Fruit fly (Drosophila melanogaster) whole organism, adult: Measurements from ENCODE around the gene PGAP5.

Source experiments
- CG11617 ChIP-seq: fragments of 200-800 bp; sonication (Bioruptor generic); optimal IDR thresholded peaks from 2 replicates; lab custom pipeline; 2017; ENCODE audit warnings: mild to moderate bottlenecking, missing biosample characterization, missing genetic modification reagents, missing genetic modification characterization
- CG12768 ChIP-seq: fragments of 200-800 bp; sonication (Bioruptor generic); optimal IDR thresholded peaks from 2 replicates; lab custom pipeline; 2017; ENCODE audit warnings: missing biosample characterization, missing genetic modification characterization, mild to moderate bottlenecking, moderate library complexity, missing genetic modification reagents
- CG14711 ChIP-seq: fragments of 200-800 bp; sonication (Bioruptor generic); optimal IDR thresholded peaks from 2 replicates; lab custom pipeline; 2018; ENCODE audit warnings: missing biosample characterization, mild to moderate bottlenecking, missing genetic modification characterization, moderate library complexity
- CG1620 ChIP-seq: fragments of 200-800 bp; sonication (Bioruptor generic); optimal IDR thresholded peaks from 2 replicates; lab custom pipeline; 2016; ENCODE audit warnings: missing biosample characterization, missing genetic modification characterization
- CG33017 ChIP-seq: fragments of 200-800 bp; sonication (Bioruptor generic); optimal IDR thresholded peaks from 2 replicates; lab custom pipeline; 2018; ENCODE audit warnings: missing biosample characterization, mild to moderate bottlenecking, missing genetic modification characterization, moderate library complexity
- CG5204 ChIP-seq: fragments of 200-800 bp; sonication (Bioruptor generic); optimal IDR thresholded peaks from 2 replicates; lab custom pipeline; 2016; ENCODE audit warnings: missing biosample characterization, missing genetic modification characterization
- CG7045 ChIP-seq: fragments of 200-800 bp; sonication (Bioruptor generic); optimal IDR thresholded peaks from 2 replicates; lab custom pipeline; 2017; ENCODE audit warnings: missing biosample characterization, mild to moderate bottlenecking, missing genetic modification characterization
- CG7101 ChIP-seq: fragments of 200-800 bp; sonication (Bioruptor generic); optimal IDR thresholded peaks from 2 replicates; lab custom pipeline; 2018; ENCODE audit warnings: missing biosample characterization, mild to moderate bottlenecking, missing genetic modification characterization, moderate library complexity
- Clk ChIP-seq: fragments of 200-800 bp; sonication (Bioruptor generic); optimal IDR thresholded peaks from 2 replicates; lab custom pipeline; 2017; ENCODE audit warnings: missing biosample characterization, missing genetic modification characterization
- Crg-1 ChIP-seq: fragments of 200-800 bp; sonication (Bioruptor generic); optimal IDR thresholded peaks from 2 replicates; lab custom pipeline; 2016; ENCODE audit warnings: missing biosample characterization, missing genetic modification characterization
- Hr96 ChIP-seq: fragments of 200-800 bp; sonication (Bioruptor generic); optimal IDR thresholded peaks from 2 replicates; lab custom pipeline; 2016; ENCODE audit warnings: missing biosample characterization, missing genetic modification characterization
- Mnt ChIP-seq: fragments of 200-800 bp; sonication (Bioruptor generic); optimal IDR thresholded peaks from 2 replicates; lab custom pipeline; 2016; ENCODE audit warnings: missing biosample characterization, mild to moderate bottlenecking, missing genetic modification characterization
- bab1 ChIP-seq: fragments of 200-800 bp; sonication (Bioruptor generic); optimal IDR thresholded peaks from 3 replicates; lab custom pipeline; 2019; ENCODE audit warnings: missing biosample characterization, mild to moderate bottlenecking, missing genetic modification characterization, moderate library complexity
- cic ChIP-seq: fragments of 200-800 bp; sonication (Bioruptor generic); optimal IDR thresholded peaks from 2 replicates; lab custom pipeline; 2017; ENCODE audit warnings: missing biosample characterization, mild to moderate bottlenecking, missing genetic modification characterization, moderate library complexity
- cnc ChIP-seq, 2 experiments: fragments of >200 bp; optimal IDR thresholded peaks; 2 replicates each; lab custom pipeline; 2017
- kay ChIP-seq: fragments of 200-800 bp; sonication (Bioruptor generic); peaks from one replicate; lab custom pipeline; 2016; ENCODE audit warnings: missing biosample characterization, missing genetic modification characterization, borderline replicate concordance
- ovo ChIP-seq: fragments of 200-800 bp; sonication (Bioruptor generic); optimal IDR thresholded peaks from 2 replicates; lab custom pipeline; 2016; ENCODE audit warnings: missing biosample characterization, missing genetic modification characterization
- pad ChIP-seq: fragments of 200-800 bp; sonication (Bioruptor generic); optimal IDR thresholded peaks from 3 replicates; lab custom pipeline; 2017; ENCODE audit warnings: missing biosample characterization, missing genetic modification characterization, mild to moderate bottlenecking, moderate library complexity, missing genetic modification reagents
- tj ChIP-seq: fragments of 200-800 bp; sonication (Bioruptor generic); optimal IDR thresholded peaks from 3 replicates; lab custom pipeline; 2017; ENCODE audit warnings: missing biosample characterization, mild to moderate bottlenecking, missing genetic modification characterization, moderate library complexity
- toe ChIP-seq: fragments of 200-800 bp; sonication (Bioruptor generic); optimal IDR thresholded peaks from 2 replicates; lab custom pipeline; 2016; ENCODE audit warnings: missing biosample characterization, missing genetic modification characterization

PGAP5 gene

DNA sequence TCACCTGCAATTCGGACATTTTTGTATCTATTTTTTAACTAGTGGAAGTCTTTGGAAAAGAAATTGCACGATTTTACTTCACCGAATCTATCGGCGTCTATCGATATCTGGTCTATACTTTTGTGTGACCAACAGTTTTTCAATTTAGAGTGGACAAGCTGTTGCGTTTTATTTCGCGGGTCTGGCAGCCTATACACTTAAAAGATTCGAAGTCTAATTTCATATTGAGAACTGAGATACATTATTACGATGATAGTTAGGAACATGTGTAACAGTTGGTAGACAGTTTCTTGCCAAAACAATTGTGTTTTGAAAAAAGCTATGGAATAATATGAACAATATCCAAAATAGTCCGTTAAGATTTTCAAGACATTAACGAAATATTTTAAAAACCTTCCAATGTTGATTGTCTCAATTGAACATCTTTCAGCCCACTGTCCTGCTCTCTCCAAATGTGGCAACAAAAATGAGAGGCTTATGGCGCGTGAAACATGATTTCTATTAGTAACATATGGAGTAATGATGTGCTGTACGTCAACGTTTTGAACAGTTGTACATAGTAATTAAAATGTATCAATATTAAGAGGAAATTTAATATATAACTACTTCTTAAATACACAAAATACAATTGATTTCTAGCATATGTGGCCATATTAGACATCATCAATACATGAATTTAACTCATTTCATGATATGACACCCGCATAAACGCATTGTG, 36.2 kb upstream of the PGAP5 start, which contains the start of gene Acbp1:
Acbp1 (minus strand) TSS at position 146 of the 718 bp plus-strand sequence.
- TF ChIP-seq CG5204 (GFP tag; lab: Kevin White, UChicago) (peak; percentile 95), ovo (GFP tag; lab: Kevin White, UChicago) (peak; percentile 88), pad (GFP tag; lab: Kevin White, UChicago) (peak; percentile 87), Mnt (peak; percentile 92), cic (GFP tag; lab: Kevin White, UChicago) (peak; percentile 91), CG14711 (tag; lab: Kevin White, UChicago) (peak; percentile 92), tj (GFP tag; lab: Kevin White, UChicago) (peak; percentile 90), bab1 (GFP tag; lab: Kevin White, UChicago) (peak; percentile 99), CG7045 (GFP tag; lab: Kevin White, UChicago) (peak; percentile 98), kay (GFP tag; lab: Kevin White, UChicago) (peak; percentile 92), toe (GFP tag; lab: Kevin White, UChicago) (peak; percentile 97), CG7101 (peak; percentile 97), CG1620 (GFP tag; lab: Kevin White, UChicago) (peak; percentile 85), CG11617 (GFP tag; lab: Kevin White, UChicago) (peak; percentile 100), CG33017 (tag; lab: Kevin White, UChicago) (peak; percentile 99), Hr96 (GFP tag; lab: Kevin White, UChicago) (peak; percentile 95), Clk (peak; percentile 95), CG12768 (GFP tag; lab: Kevin White, UChicago) (peak; percentile 98), Crg-1 (GFP tag; lab: Kevin White, UChicago) (peak; percentile 87), cnc (optimal IDR thresholded peaks at IDR 0.05; lab: Kevin White, UChicago) (no peak)

DNA sequence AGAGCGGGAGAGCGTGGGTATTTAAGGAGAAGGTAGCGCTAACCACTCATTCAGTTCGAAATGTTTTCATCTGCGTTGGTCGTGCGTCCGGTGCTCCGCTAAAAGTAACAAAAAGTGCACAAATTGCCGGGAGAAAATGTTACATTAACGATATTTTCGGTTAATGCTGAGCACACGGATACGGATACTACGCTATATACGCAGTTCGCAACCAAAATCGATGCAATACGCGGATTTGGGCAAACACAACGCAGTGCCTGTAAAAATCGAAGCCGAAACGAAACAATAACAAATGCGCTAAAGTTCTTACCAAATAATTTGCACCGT, 35.7 kb upstream of the PGAP5 start, which contains the start of gene Piezo:
Piezo (plus strand) TSS at position 49 of the 327 bp plus-strand sequence.
- TF ChIP-seq CG12768 (GFP tag; lab: Kevin White, UChicago) (no peak), CG11617 (GFP tag; lab: Kevin White, UChicago) (no peak), toe (GFP tag; lab: Kevin White, UChicago) (no peak), bab1 (GFP tag; lab: Kevin White, UChicago) (no peak), CG7101 (no peak), tj (GFP tag; lab: Kevin White, UChicago) (peak; percentile 65), CG5204 (GFP tag; lab: Kevin White, UChicago) (no peak), kay (GFP tag; lab: Kevin White, UChicago) (no peak), CG14711 (tag; lab: Kevin White, UChicago) (no peak), pad (GFP tag; lab: Kevin White, UChicago) (no peak), Mnt (peak; percentile 61), cic (GFP tag; lab: Kevin White, UChicago) (peak; percentile 5), Crg-1 (GFP tag; lab: Kevin White, UChicago) (no peak), ovo (GFP tag; lab: Kevin White, UChicago) (no peak), Hr96 (GFP tag; lab: Kevin White, UChicago) (no peak)

DNA sequence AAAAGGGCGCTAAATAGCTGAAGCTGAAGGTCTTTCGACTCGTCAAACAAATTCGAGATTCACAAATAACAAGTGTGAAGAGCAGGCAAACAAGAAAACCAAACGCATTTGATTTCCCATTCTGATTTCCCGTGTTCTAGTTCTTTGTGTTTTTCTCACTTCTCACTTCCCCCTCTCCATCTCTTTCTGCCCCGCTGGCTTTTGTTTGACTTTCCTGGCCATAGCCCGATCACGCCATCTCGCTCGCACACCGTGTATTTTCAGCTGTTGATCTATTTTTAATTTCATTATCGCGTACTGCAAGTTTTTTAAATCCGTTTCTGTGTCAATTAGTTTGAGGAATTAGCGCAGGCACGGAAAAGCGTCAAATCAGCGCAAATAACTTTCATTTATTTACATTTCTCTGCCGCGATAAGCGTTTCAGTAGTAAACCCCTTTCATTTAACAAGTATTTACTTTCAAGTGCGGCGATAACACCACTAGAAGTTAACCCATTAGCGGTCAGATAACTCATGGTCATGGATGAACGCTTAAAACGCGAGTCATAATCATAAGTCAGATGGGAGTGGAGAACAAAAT, 35.0 kb upstream of the PGAP5 start:
- TF ChIP-seq toe (GFP tag; lab: Kevin White, UChicago) = peak; percentile 43
- TF ChIP-seq CG14711 (tag; lab: Kevin White, UChicago) = no peak
- peak; percentile 58 for TF ChIP-seq tj (GFP tag; lab: Kevin White, UChicago)
- TF ChIP-seq CG11617 (GFP tag; lab: Kevin White, UChicago) = peak; percentile 51
- no peak for TF ChIP-seq CG1620 (GFP tag; lab: Kevin White, UChicago)
- no peak for TF ChIP-seq ovo (GFP tag; lab: Kevin White, UChicago)
- peak; percentile 25 for TF ChIP-seq pad (GFP tag; lab: Kevin White, UChicago)
- TF ChIP-seq Clk = no peak
- peak; percentile 33 for TF ChIP-seq CG5204 (GFP tag; lab: Kevin White, UChicago)
- TF ChIP-seq bab1 (GFP tag; lab: Kevin White, UChicago) = peak; percentile 33
- TF ChIP-seq cic (GFP tag; lab: Kevin White, UChicago) = peak; percentile 88
- peak; percentile 78 for TF ChIP-seq CG12768 (GFP tag; lab: Kevin White, UChicago)
- no peak for TF ChIP-seq kay (GFP tag; lab: Kevin White, UChicago)
- TF ChIP-seq CG7101 = peak; percentile 38
- TF ChIP-seq cnc (optimal IDR thresholded peaks at IDR 0.05; lab: Kevin White, UChicago) = no peak
- TF ChIP-seq Mnt = peak; percentile 40
- peak; percentile 34 for TF ChIP-seq Hr96 (GFP tag; lab: Kevin White, UChicago)
- TF ChIP-seq Crg-1 (GFP tag; lab: Kevin White, UChicago) = peak; percentile 43
- peak; percentile 61 for TF ChIP-seq CG33017 (tag; lab: Kevin White, UChicago)
- TF ChIP-seq CG7045 (GFP tag; lab: Kevin White, UChicago) = peak; percentile 70

DNA sequence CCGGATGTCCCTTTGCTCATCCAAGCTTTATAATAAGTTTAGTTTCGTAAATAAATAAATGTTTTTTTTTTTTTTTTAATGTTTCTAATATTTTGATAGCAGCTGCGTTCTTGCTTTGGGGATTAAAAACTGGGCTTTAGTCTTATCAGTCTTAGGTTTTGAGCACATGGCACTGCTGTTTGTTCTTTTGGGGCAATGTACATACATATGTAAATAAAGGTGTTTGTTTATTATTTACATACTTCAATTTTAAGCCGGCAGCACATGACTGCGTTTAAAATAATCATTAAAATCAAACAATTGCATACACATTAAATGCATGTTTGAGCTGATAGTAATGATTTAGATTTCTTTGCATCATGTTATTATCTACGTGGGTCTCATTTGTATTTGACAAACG, 34.5 kb upstream of the PGAP5 start:
- TF ChIP-seq kay (GFP tag; lab: Kevin White, UChicago) = peak; percentile 24
- TF ChIP-seq CG12768 (GFP tag; lab: Kevin White, UChicago) = no peak

DNA sequence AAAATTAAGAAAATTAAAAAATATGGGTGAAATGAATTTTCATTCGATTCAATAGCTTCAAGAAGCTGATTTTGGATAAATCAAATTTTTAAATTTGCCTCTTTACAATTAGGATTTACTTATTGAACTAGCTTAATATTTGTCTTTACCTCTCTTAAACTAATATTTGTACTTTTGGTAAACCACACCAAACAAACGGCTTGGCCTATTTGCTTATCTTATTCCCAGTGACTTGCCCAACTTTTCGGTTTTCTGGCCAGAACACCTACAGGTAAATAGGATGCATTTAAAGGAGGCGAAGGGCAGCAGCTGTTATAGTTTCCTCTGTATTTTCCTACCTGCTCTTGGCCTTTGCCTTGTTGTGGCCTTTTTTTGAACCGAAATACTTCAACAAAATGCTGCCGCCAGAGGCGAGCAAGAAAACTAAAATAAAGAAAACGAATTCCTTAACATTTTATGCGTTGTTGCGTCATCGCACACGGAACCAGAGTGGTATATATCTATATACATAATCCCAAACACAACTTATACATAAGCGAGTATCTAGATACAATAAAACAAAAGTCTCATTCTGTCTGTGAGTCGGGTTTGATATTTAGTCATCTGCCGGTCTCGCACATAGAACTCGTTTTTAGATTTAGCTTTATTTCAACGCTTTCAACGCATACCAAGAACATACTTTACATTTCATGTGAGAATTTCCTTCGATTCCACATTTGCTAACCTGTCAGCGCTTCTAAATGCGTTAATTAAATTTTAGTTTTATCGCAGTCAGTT, 32.7 kb upstream of the PGAP5 start:
- TF ChIP-seq bab1 (GFP tag; lab: Kevin White, UChicago) (no peak), CG12768 (GFP tag; lab: Kevin White, UChicago) (no peak), CG7045 (GFP tag; lab: Kevin White, UChicago) (no peak), kay (GFP tag; lab: Kevin White, UChicago) (peak; percentile 19), CG11617 (GFP tag; lab: Kevin White, UChicago) (no peak), ovo (GFP tag; lab: Kevin White, UChicago) (no peak), CG14711 (tag; lab: Kevin White, UChicago) (no peak), Mnt (no peak), Crg-1 (GFP tag; lab: Kevin White, UChicago) (no peak)
